Fruit fly (Drosophila melanogaster): ENCODE data around the gene CG8607.

CG8607 gene

DNA sequence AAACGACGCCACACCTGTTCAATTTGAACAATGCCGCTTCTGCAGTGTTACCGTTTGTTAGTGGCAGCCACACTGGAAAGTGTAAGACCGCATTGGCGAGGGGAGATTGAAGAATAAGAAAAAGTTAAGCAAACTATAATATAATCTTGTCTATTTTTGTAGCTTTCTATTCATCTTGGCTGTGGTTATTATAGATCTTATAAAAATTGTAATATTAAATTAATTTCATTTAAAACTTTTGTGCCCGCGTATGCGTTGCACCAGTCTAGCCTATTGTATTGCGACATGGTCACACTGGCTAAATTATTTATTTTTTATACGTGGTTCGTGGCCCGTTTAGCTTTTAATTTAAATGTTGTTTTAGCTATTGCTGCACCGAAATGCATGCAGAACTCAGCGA lies 3.5 kb downstream of the CG8607 start, which contains the start of the genes RhoGEF4 and Rint1 (continued):
- peak in 1 of 2 experiments; percentile 56 for TF ChIP-seq Pdp1 (GFP tag; optimal IDR thresholded peaks at IDR 0.05)
- TF ChIP-seq Eip74EF (GFP tag; optimal IDR thresholded peaks at IDR 0.05), result no peak
- TF ChIP-seq repo (GFP tag; optimal IDR thresholded peaks at IDR 0.05), result peak; percentile 15
- peak; percentile 60 for TF ChIP-seq tup (GFP tag; optimal IDR thresholded peaks at IDR 0.05)
- TF ChIP-seq fru (optimal IDR thresholded peaks at IDR 0.05), result no peak
- TF ChIP-seq chif (GFP tag; optimal IDR thresholded peaks at IDR 0.05), result peak; percentile 4 to 53
- TF ChIP-seq CG3995 (GFP tag; optimal IDR thresholded peaks at IDR 0.05), result no peak
- TF ChIP-seq CG6272 (GFP tag; IDR thresholded peaks at IDR 0.05), result peak; percentile 73
- peak; percentile 19 for TF ChIP-seq Camta (GFP tag; optimal IDR thresholded peaks at IDR 0.05)
- TF ChIP-seq sr (GFP tag; IDR thresholded peaks at IDR 0.05), result no peak
- TF ChIP-seq Med (GFP tag), result peak; percentile 90
- peak in 1 of 2 experiments; percentile 75 for TF ChIP-seq Hr51 (GFP tag; optimal IDR thresholded peaks at IDR 0.05)
- peak; percentile 21; the same call in 1 of the 2 replicates for TF ChIP-seq Scr (GFP tag; IDR thresholded peaks at IDR 0.05; ENCODE audit: partially characterized antibody)
- no peak for TF ChIP-seq CG6854 (GFP tag; optimal IDR thresholded peaks at IDR 0.05)
- TF ChIP-seq CG10979 (tag; optimal IDR thresholded peaks at IDR 0.05), result peak; percentile 51
- TF ChIP-seq usp (GFP tag; optimal IDR thresholded peaks at IDR 0.05), result no peak
- TF ChIP-seq br (optimal IDR thresholded peaks at IDR 0.05), result no peak
- TF ChIP-seq NfI (GFP tag; optimal IDR thresholded peaks at IDR 0.05), result peak; percentile 65
- no peak for TF ChIP-seq Atf-2 (GFP tag; optimal IDR thresholded peaks at IDR 0.05)
- no peak for TF ChIP-seq pros (GFP tag; optimal IDR thresholded peaks at IDR 0.05)
- TF ChIP-seq Oli (tag; optimal IDR thresholded peaks at IDR 0.05), result peak; percentile 56
- TF ChIP-seq CG4282 (GFP tag; optimal IDR thresholded peaks at IDR 0.05), result no peak
- TF ChIP-seq CG13624 (GFP tag; optimal IDR thresholded peaks at IDR 0.05), result peak; percentile 47
- TF ChIP-seq CG7786 (GFP tag; optimal IDR thresholded peaks at IDR 0.05), result peak; percentile 38
- TF ChIP-seq hkb (optimal IDR thresholded peaks at IDR 0.05), result peak; percentile 100
- peak; percentile 58 for TF ChIP-seq hkb (GFP tag; IDR thresholded peaks at IDR 0.05)
- TF ChIP-seq pum (GFP tag; optimal IDR thresholded peaks at IDR 0.05), result peak; percentile 52
- peak; percentile 61 for TF ChIP-seq Hmr (GFP tag; optimal IDR thresholded peaks at IDR 0.05)
- TF ChIP-seq eyg (GFP tag; optimal IDR thresholded peaks at IDR 0.05), result no peak
- TF ChIP-seq dan (GFP tag; IDR thresholded peaks at IDR 0.05), result peak; percentile 45; the same call in 1 of the 2 replicates
- TF ChIP-seq BEAF-32 (GFP tag; optimal IDR thresholded peaks at IDR 0.05), result peak; percentile 45
- peak; percentile 73 for TF ChIP-seq CG12155 (GFP tag; optimal IDR thresholded peaks at IDR 0.05)
- TF ChIP-seq CG33557 (GFP tag; optimal IDR thresholded peaks at IDR 0.05), result peak; percentile 46
- TF ChIP-seq Dfd (GFP tag; optimal IDR thresholded peaks at IDR 0.05), result no peak
- peak; percentile 60 for TF ChIP-seq ewg (GFP tag; optimal IDR thresholded peaks at IDR 0.05)
- no peak for TF ChIP-seq NC2β (GFP tag; optimal IDR thresholded peaks at IDR 0.05)
- TF ChIP-seq CG17186 (GFP tag; optimal IDR thresholded peaks at IDR 0.05), result peak; percentile 78
- no peak for TF ChIP-seq Doc2 (GFP tag; IDR thresholded peaks at IDR 0.05)
- no peak for TF ChIP-seq Lpt (GFP tag; optimal IDR thresholded peaks at IDR 0.05)
- TF ChIP-seq CG8089 (GFP tag; optimal IDR thresholded peaks at IDR 0.05), result no peak
- TF ChIP-seq Stat92E (GFP tag; optimal IDR thresholded peaks at IDR 0.05), result peak in 1 of 3 experiments; percentile 38
- no peak for TF ChIP-seq CG15479 (GFP tag; optimal IDR thresholded peaks at IDR 0.05)
- no peak for TF ChIP-seq crc (GFP tag; optimal IDR thresholded peaks at IDR 0.05)
- no peak for TF ChIP-seq C15 (GFP tag; IDR thresholded peaks at IDR 0.05)
- peak; percentile 70 for TF ChIP-seq Elba2 (GFP tag; optimal IDR thresholded peaks at IDR 0.05)
- peak; percentile 82 for TF ChIP-seq lilli (GFP tag; optimal IDR thresholded peaks at IDR 0.05)
- TF ChIP-seq phol (tag; optimal IDR thresholded peaks at IDR 0.05), result peak; percentile 81
- TF ChIP-seq unpg (GFP tag; optimal IDR thresholded peaks at IDR 0.05), result peak; percentile 67
- peak; percentile 6 for TF ChIP-seq CG3281 (GFP tag; optimal IDR thresholded peaks at IDR 0.05)
- TF ChIP-seq CG32532 (GFP tag; IDR thresholded peaks at IDR 0.05), result peak; percentile 83
- TF ChIP-seq CG10209 (GFP tag; optimal IDR thresholded peaks at IDR 0.05), result peak; percentile 63
